Worm (Caenorhabditis elegans) whole organism, L1 larva: ENCODE results near the gene nhr-80.

Experiments
- ama-1 ChIP-seq: fragments of 150-350 bp; optimal IDR thresholded peaks from 2 replicates; lab custom pipeline; 2014
- elt-2 ChIP-seq: sonication (generic microtip); optimal IDR thresholded peaks from 2 replicates; lab custom pipeline; 2016; ENCODE audit warnings: missing genetic modification characterization, mild to moderate bottlenecking, inconsistent platforms, missing compliant biosample characterization, missing genetic modification reagents
- irx-1 ChIP-seq: sonication (generic microtip); optimal IDR thresholded peaks from 2 replicates; lab custom pipeline; 2016; ENCODE audit warnings: missing genetic modification characterization, missing compliant biosample characterization
- jun-1 ChIP-seq: fragments of 150-350 bp; optimal IDR thresholded peaks from 2 replicates; lab custom pipeline; 2014; ENCODE audit warnings: missing biosample characterization, missing genetic modification reagents, missing genetic modification characterization
- lin-15B ChIP-seq: fragments of 150-350 bp; sonication (generic microtip); optimal IDR thresholded peaks from 3 replicates; lab custom pipeline; 2014; ENCODE audit warnings: missing biosample characterization, missing genetic modification characterization
- mef-2 ChIP-seq: fragments of 150-350 bp; optimal IDR thresholded peaks from 2 replicates; lab custom pipeline; 2014; ENCODE audit warnings: missing biosample characterization, missing genetic modification characterization
- nhr-11 ChIP-seq: fragments of 150-350 bp; optimal IDR thresholded peaks from 2 replicates; lab custom pipeline; 2014; ENCODE audit warnings: missing biosample characterization, missing genetic modification characterization
- nhr-76 ChIP-seq: sonication (generic microtip); optimal IDR thresholded peaks from 2 replicates; lab custom pipeline; 2017; ENCODE audit warnings: missing biosample characterization, missing genetic modification characterization
- nhr-77 ChIP-seq: fragments of 150-350 bp; optimal IDR thresholded peaks from 2 replicates; lab custom pipeline; 2014; ENCODE audit warnings: missing biosample characterization, missing genetic modification characterization
- snpc-4 ChIP-seq: fragments of 150-350 bp; optimal IDR thresholded peaks from 2 replicates; lab custom pipeline; 2014; ENCODE audit warnings: missing biosample characterization, missing genetic modification characterization
- swsn-7 ChIP-seq: sonication (generic microtip); optimal IDR thresholded peaks from 2 replicates; lab custom pipeline; 2016; ENCODE audit warnings: missing genetic modification characterization, missing compliant biosample characterization
- unc-62 ChIP-seq: fragments of 150-350 bp; optimal IDR thresholded peaks from 2 replicates; lab custom pipeline; 2014; ENCODE audit warnings: missing biosample characterization, missing genetic modification reagents, missing genetic modification characterization

- TF ChIP-seq nhr-76 (no peak), nhr-11 (tag; lab: Kevin White, UChicago) (no peak), jun-1 (tag; lab: Kevin White, UChicago) (no peak), snpc-4 (tag; lab: Kevin White, UChicago) (no peak), nhr-77 (tag; lab: Kevin White, UChicago) (no peak), lin-15B (no peak), elt-2 (tag; lab: Kevin White, UChicago) (no peak), ama-1 (lab: Kevin White, UChicago) (no peak), swsn-7 (tag; lab: Kevin White, UChicago) (no peak), unc-62 (GFP tag; lab: Kevin White, UChicago) (no peak), mef-2 (tag; lab: Kevin White, UChicago) (no peak), irx-1 (tag; lab: Kevin White, UChicago) (no peak)
Measured at ce11 chrIII:23862-24261, 9.2 kb upstream of the nhr-80 start, which contains the start of gene H10E21.5.
